Worm (Caenorhabditis elegans) whole organism, L4/young adult: Measurements from ENCODE around the gene cor-1.

Experiments used
- W03F9.2 ChIP-seq: fragments of 150-350 bp; optimal IDR thresholded peaks from 2 replicates; lab custom pipeline; 2014; ENCODE audit warnings: missing biosample characterization, missing genetic modification characterization
- him-1 ChIP-seq: sonication (generic microtip); optimal IDR thresholded peaks from 2 replicates; lab custom pipeline; 2016; ENCODE audit warnings: missing genotype, missing genetic modification reagents, missing genetic modification characterization, missing compliant biosample characterization

DNA sequence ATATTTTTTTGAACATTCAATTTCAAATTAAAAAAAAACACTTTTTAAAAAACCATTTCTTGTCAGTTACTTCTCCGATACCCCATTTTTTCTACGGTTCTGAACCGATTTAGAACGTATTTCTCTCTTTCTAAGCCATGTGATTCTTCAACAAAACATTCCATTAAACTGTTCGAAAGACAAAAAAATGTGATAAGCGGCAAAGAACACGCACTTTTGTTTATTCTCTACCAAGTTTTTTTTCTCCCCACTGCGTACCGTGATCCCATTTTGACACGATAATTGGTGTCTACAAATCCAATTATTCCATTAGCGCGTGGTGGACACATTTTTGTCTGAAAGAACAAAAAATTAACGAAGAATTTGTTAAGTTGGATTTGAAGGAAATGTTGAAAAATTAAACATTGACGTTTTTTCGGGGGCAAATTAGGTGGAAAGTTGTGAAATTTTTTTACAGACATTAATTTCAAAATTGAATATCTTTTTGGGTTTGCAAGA lies 7.5 kb upstream of the cor-1 start:
- no peak for TF ChIP-seq W03F9.2
- no peak for TF ChIP-seq him-1
